Fruit fly (Drosophila melanogaster) whole organism, embryonic: ENCODE data around the gene Sgs5.

ENCODE experiments used
- Atf-2 ChIP-seq: fragments of 200-800 bp; sonication (Bioruptor generic); optimal IDR thresholded peaks from 2 replicates; lab custom pipeline; 2016; ENCODE audit warnings: missing biosample characterization, missing genetic modification characterization
- CG10959 ChIP-seq: fragments of 200-800 bp; sonication (Bioruptor generic); IDR thresholded peaks from 2 replicates; pipeline ENCODE4 v1.3.6; 2022; ENCODE audit warnings: missing biosample characterization, missing genetic modification characterization
- CG12219 ChIP-seq: fragments of 200-800 bp; sonication (Bioruptor generic); optimal IDR thresholded peaks from 3 replicates; lab custom pipeline; 2018; ENCODE audit warnings: missing biosample characterization, mild to moderate bottlenecking, missing genetic modification characterization
- CG13894 ChIP-seq: fragments of 200-800 bp; sonication (Bioruptor generic); optimal IDR thresholded peaks from 3 replicates; lab custom pipeline; 2018; ENCODE audit warnings: missing biosample characterization, mild to moderate bottlenecking, missing genetic modification characterization, moderate library complexity
- CG16815 ChIP-seq: fragments of 200-800 bp; sonication (Bioruptor generic); optimal IDR thresholded peaks from 3 replicates; lab custom pipeline; 2017; ENCODE audit warnings: missing biosample characterization, mild to moderate bottlenecking, missing genetic modification characterization
- CG1832 ChIP-seq: fragments of 200-800 bp; sonication (Bioruptor generic); optimal IDR thresholded peaks from 2 replicates; lab custom pipeline; 2017; ENCODE audit warnings: missing biosample characterization, mild to moderate bottlenecking, missing genetic modification characterization, inconsistent platforms
- CG2116 ChIP-seq: fragments of 200-800 bp; sonication (Bioruptor generic); optimal IDR thresholded peaks from 3 replicates; lab custom pipeline; 2018; ENCODE audit warnings: missing biosample characterization, mild to moderate bottlenecking, missing genetic modification characterization
- CG2120 ChIP-seq: fragments of 200-800 bp; sonication (Bioruptor generic); optimal IDR thresholded peaks from 3 replicates; lab custom pipeline; 2016; ENCODE audit warnings: missing biosample characterization, missing genetic modification characterization
- CG31224 ChIP-seq: fragments of 200-800 bp; sonication (Bioruptor generic); IDR thresholded peaks from 2 replicates; pipeline ENCODE4 v1.3.6; 2022; ENCODE audit warnings: missing biosample characterization, missing genetic modification characterization
- CG31365 ChIP-seq: fragments of 200-800 bp; sonication (Bioruptor generic); optimal IDR thresholded peaks from 2 replicates; lab custom pipeline; 2018; ENCODE audit warnings: missing biosample characterization, mild to moderate bottlenecking, missing genetic modification characterization
- CG32767 ChIP-seq: fragments of 200-800 bp; sonication (Bioruptor generic); IDR thresholded peaks from 2 replicates; pipeline ENCODE4 v1.3.6; 2022; ENCODE audit warnings: missing biosample characterization, missing genetic modification characterization
- CG4820 ChIP-seq: fragments of 200-800 bp; sonication (Bioruptor generic); optimal IDR thresholded peaks from 3 replicates; lab custom pipeline; 2016; ENCODE audit warnings: missing biosample characterization, missing genetic modification characterization
- CG7271 ChIP-seq: fragments of 200-800 bp; sonication (Bioruptor generic); optimal IDR thresholded peaks from 2 replicates; lab custom pipeline; 2018; ENCODE audit warnings: missing biosample characterization, mild to moderate bottlenecking, missing genetic modification characterization, moderate library complexity
- CG7963 ChIP-seq: fragments of 200-800 bp; sonication (Bioruptor generic); IDR thresholded peaks from 3 replicates; pipeline ENCODE4 v1.3.6; 2022; ENCODE audit warnings: missing biosample characterization, missing genetic modification characterization; ENCODE audit not compliant: partially characterized antibody
- CG8478 ChIP-seq: fragments of >200 bp; optimal IDR thresholded peaks from 2 replicates; lab custom pipeline; 2018
- H15 ChIP-seq: fragments of 200-800 bp; sonication (Bioruptor generic); IDR thresholded peaks from 3 replicates; pipeline ENCODE4 v1.3.6; 2022; ENCODE audit warnings: missing biosample characterization, missing genetic modification characterization
- Mad ChIP-seq: fragments of 200-800 bp; sonication (Bioruptor generic); optimal IDR thresholded peaks from 2 replicates; lab custom pipeline; 2016; ENCODE audit warnings: missing biosample characterization, missing genetic modification characterization
- Meics ChIP-seq: fragments of 200-800 bp; sonication (Bioruptor generic); optimal IDR thresholded peaks from 2 replicates; lab custom pipeline; 2017; ENCODE audit warnings: missing biosample characterization, mild to moderate bottlenecking, missing genetic modification characterization
- Myb ChIP-seq: fragments of 200-800 bp; sonication (Bioruptor generic); optimal IDR thresholded peaks from 2 replicates; lab custom pipeline; 2016; ENCODE audit warnings: missing biosample characterization, missing genetic modification characterization
- Oaz ChIP-seq: fragments of 200-800 bp; sonication (Bioruptor generic); IDR thresholded peaks from 2 replicates; pipeline ENCODE4 v1.3.6; 2022; ENCODE audit warnings: missing biosample characterization, missing genetic modification characterization
- Rx ChIP-seq: fragments of 200-800 bp; sonication (Bioruptor generic); IDR thresholded peaks from 2 replicates; pipeline ENCODE4 v1.3.6; 2022; ENCODE audit warnings: missing biosample characterization, missing genetic modification characterization
- TFAM ChIP-seq: fragments of 200-800 bp; sonication (Bioruptor generic); optimal IDR thresholded peaks from 2 replicates; lab custom pipeline; 2017; ENCODE audit warnings: missing biosample characterization, missing genetic modification characterization, inconsistent platforms
- Tbp ChIP-seq: fragments of >200 bp; optimal IDR thresholded peaks from 2 replicates; lab custom pipeline; 2018; ENCODE audit warnings: missing biosample characterization, missing genetic modification characterization
- YL-1 ChIP-seq: fragments of 200-800 bp; sonication (Bioruptor generic); optimal IDR thresholded peaks from 3 replicates; lab custom pipeline; 2017; ENCODE audit warnings: missing biosample characterization, mild to moderate bottlenecking, missing genetic modification characterization
- abd-A ChIP-seq: fragments of 200-800 bp; sonication (Bioruptor generic); optimal IDR thresholded peaks from 3 replicates; lab custom pipeline; 2019; ENCODE audit warnings: missing biosample characterization, mild to moderate bottlenecking, missing genetic modification characterization, moderate library complexity
- ap ChIP-seq: fragments of 200-800 bp; sonication (Bioruptor generic); IDR thresholded peaks from 2 replicates; pipeline ENCODE4 v1.3.6; 2022; ENCODE audit warnings: missing biosample characterization, missing genetic modification characterization
- chif ChIP-seq, 2 experiments: fragments of 200-800 bp; sonication (Bioruptor generic); optimal IDR thresholded peaks; 3 replicates each; lab custom pipeline; 2016; ENCODE audit warnings: missing biosample characterization in 2 of 2, missing genetic modification characterization in 2 of 2
- crc ChIP-seq: fragments of 200-800 bp; sonication (Bioruptor generic); optimal IDR thresholded peaks from 2 replicates; lab custom pipeline; 2016; ENCODE audit warnings: missing biosample characterization, missing genetic modification characterization
- disco-r ChIP-seq: fragments of 200-800 bp; sonication (Bioruptor generic); optimal IDR thresholded peaks from 2 replicates; lab custom pipeline; 2016; ENCODE audit warnings: missing biosample characterization, missing genetic modification characterization
- dpn ChIP-seq, 2 experiments: fragments of 200-800 bp; sonication (Bioruptor generic); optimal IDR thresholded peaks; 3 replicates each; lab custom pipeline; 2016; ENCODE audit warnings: missing biosample characterization in 2 of 2, missing genetic modification characterization in 2 of 2
- ems ChIP-seq: fragments of 200-800 bp; sonication (Bioruptor generic); optimal IDR thresholded peaks from 3 replicates; lab custom pipeline; 2016; ENCODE audit warnings: missing biosample characterization, missing genetic modification characterization
- exex ChIP-seq: fragments of 200-800 bp; sonication (Bioruptor generic); optimal IDR thresholded peaks from 4 replicates; lab custom pipeline; 2018; ENCODE audit warnings: missing biosample characterization, mild to moderate bottlenecking, missing genetic modification characterization, moderate library complexity
- gcm ChIP-seq: fragments of 200-800 bp; sonication (Bioruptor generic); optimal IDR thresholded peaks from 2 replicates; lab custom pipeline; 2019; ENCODE audit warnings: missing biosample characterization, mild to moderate bottlenecking, missing genetic modification characterization, moderate library complexity
- gt ChIP-seq: fragments of 200-800 bp; sonication (Bioruptor generic); IDR thresholded peaks from 2 replicates; pipeline ENCODE4 v1.3.6; 2022; ENCODE audit warnings: missing biosample characterization, missing genetic modification characterization
- hb ChIP-seq: fragments of 200-800 bp; sonication (Bioruptor generic); IDR thresholded peaks from 3 replicates; pipeline ENCODE4 v1.3.6; 2022; ENCODE audit warnings: missing biosample characterization, missing genetic modification characterization; ENCODE audit not compliant: partially characterized antibody
- hbn ChIP-seq: fragments of 200-800 bp; sonication (Bioruptor generic); IDR thresholded peaks from 2 replicates; pipeline ENCODE4 v1.3.6; 2022; ENCODE audit warnings: missing biosample characterization, missing genetic modification characterization; ENCODE audit not compliant: partially characterized antibody
- kay ChIP-seq: fragments of 200-800 bp; sonication (Bioruptor generic); optimal IDR thresholded peaks from 2 replicates; lab custom pipeline; 2016; ENCODE audit warnings: missing biosample characterization, missing genetic modification characterization
- kni ChIP-seq: fragments of 200-800 bp; sonication (Bioruptor generic); optimal IDR thresholded peaks from 3 replicates; lab custom pipeline; 2017; ENCODE audit warnings: mild to moderate bottlenecking, missing biosample characterization, missing genetic modification reagents, missing genetic modification characterization
- lbe ChIP-seq: fragments of 200-800 bp; sonication (Bioruptor generic); optimal IDR thresholded peaks from 2 replicates; lab custom pipeline; 2016; ENCODE audit warnings: missing biosample characterization, mild to moderate bottlenecking, missing genetic modification characterization
- lola ChIP-seq, 3 experiments: fragments of >200 bp in 2 of 3; fragments of 200-800 bp in 1 of 3; sonication (Bioruptor generic) in 1 of 3; optimal IDR thresholded peaks; 2 replicates each; lab custom pipeline; 2017 to 2019; ENCODE audit warnings: missing biosample characterization in 3 of 3, missing genetic modification characterization in 3 of 3, mild to moderate bottlenecking in 1 of 3, moderate library complexity in 1 of 3
- luna ChIP-seq: fragments of 200-800 bp; sonication (Bioruptor generic); optimal IDR thresholded peaks from 2 replicates; lab custom pipeline; 2016; ENCODE audit warnings: missing biosample characterization, missing genetic modification characterization
- odd ChIP-seq: fragments of 200-800 bp; sonication (Bioruptor generic); optimal IDR thresholded peaks from 2 replicates; lab custom pipeline; 2017; ENCODE audit warnings: missing biosample characterization, mild to moderate bottlenecking, missing genetic modification characterization
- otp ChIP-seq: fragments of 200-800 bp; sonication (Bioruptor generic); IDR thresholded peaks from 3 replicates; pipeline ENCODE4, ENCODE4 v1.3.6; 2022; ENCODE audit warnings: missing biosample characterization, missing genetic modification characterization
- pfk ChIP-seq: fragments of 200-800 bp; sonication (Bioruptor generic); optimal IDR thresholded peaks from 2 replicates; lab custom pipeline; 2018; ENCODE audit warnings: missing biosample characterization, mild to moderate bottlenecking, missing genetic modification characterization, moderate library complexity
- scrt ChIP-seq: fragments of 200-800 bp; sonication (Bioruptor generic); optimal IDR thresholded peaks from 2 replicates; lab custom pipeline; 2018; ENCODE audit warnings: missing biosample characterization, mild to moderate bottlenecking, missing genetic modification characterization, moderate library complexity
- tgo ChIP-seq: fragments of 200-800 bp; sonication (Bioruptor generic); IDR thresholded peaks from 3 replicates; pipeline ENCODE4 v1.3.6; 2022; ENCODE audit warnings: missing biosample characterization, missing genetic modification characterization
- yki ChIP-seq: fragments of >200 bp; optimal IDR thresholded peaks from 3 replicates; lab custom pipeline; 2018
- z ChIP-seq: fragments of 200-800 bp; sonication (Bioruptor generic); IDR thresholded peaks from 3 replicates; pipeline ENCODE4 v1.3.6; 2022; ENCODE audit warnings: missing biosample characterization, missing genetic modification characterization
- zf30C ChIP-seq: fragments of 200-800 bp; sonication (Bioruptor generic); optimal IDR thresholded peaks from 3 replicates; lab custom pipeline; 2018; ENCODE audit warnings: missing biosample characterization, mild to moderate bottlenecking, missing genetic modification characterization
- zfh1 ChIP-seq: fragments of 200-800 bp; sonication (Bioruptor generic); IDR thresholded peaks from 3 replicates; pipeline ENCODE4 v1.3.6; 2022; ENCODE audit warnings: missing biosample characterization, missing genetic modification characterization

Sgs5 gene

dm6 chr3R:17604198-17604879, 9.2 kb downstream of the Sgs5 start (continued):
- TF ChIP-seq otp (GFP tag; lab: Robert Waterston, UW) (0 out of 3 replicates have a peak, but pooled peaks have one; percentile 19), Mad (GFP tag; lab: Kevin White, UChicago) (peak; percentile 34), odd (GFP tag; lab: Kevin White, UChicago) (peak; percentile 83), Myb (no peak), TFAM (GFP tag; lab: Kevin White, UChicago) (peak; percentile 19), Rx (GFP tag; lab: Robert Waterston, UW) (peak; percentile 39; the same call in 1 of the 2 replicates), hbn (GFP tag; lab: Robert Waterston, UW) (no peak), Oaz (peak; percentile 33; the same call in 1 of the 2 replicates), yki (lab: Kevin White, UChicago) (no peak), crc (GFP tag; lab: Kevin White, UChicago) (no peak), z (GFP tag; lab: Robert Waterston, UW) (no peak), CG4820 (GFP tag; lab: Kevin White, UChicago) (peak; percentile 72), CG16815 (GFP tag; lab: Kevin White, UChicago) (peak; percentile 85), gt (GFP tag; lab: Robert Waterston, UW) (peak; percentile 68; the same call in 1 of the 2 replicates), gcm (GFP tag; lab: Kevin White, UChicago) (peak; percentile 72), luna (GFP tag; lab: Kevin White, UChicago) (no peak), dpn (GFP tag; optimal IDR thresholded peaks at IDR 0.05; lab: Kevin White, UChicago) (peak; percentile 37 to 61), CG31224 (GFP tag; lab: Robert Waterston, UW) (peak; percentile 98), CG13894 (peak; percentile 12), kay (peak; percentile 36), chif (GFP tag; optimal IDR thresholded peaks at IDR 0.05; lab: Kevin White, UChicago) (peak; percentile 12 to 56), CG10959 (GFP tag; lab: Robert Waterston, UW) (peak; percentile 64; the same call in 1 of the 2 replicates), pfk (GFP tag; lab: Kevin White, UChicago) (no peak), CG7271 (tag; lab: Kevin White, UChicago) (peak; percentile 69), CG1832 (GFP tag; lab: Kevin White, UChicago) (no peak), CG12219 (GFP tag; lab: Kevin White, UChicago) (peak; percentile 68), scrt (GFP tag; lab: Kevin White, UChicago) (peak; percentile 84), CG31365 (tag; lab: Kevin White, UChicago) (peak; percentile 22), tgo (GFP tag; lab: Robert Waterston, UW) (peak; percentile 62; the same call in 2 of the 3 replicates), ems (GFP tag; lab: Kevin White, UChicago) (peak; percentile 24), CG2116 (GFP tag; lab: Kevin White, UChicago) (peak; percentile 61), zfh1 (GFP tag; lab: Robert Waterston, UW) (peak; percentile 78), CG32767 (peak; percentile 56; the same call in 1 of the 2 replicates), lola (GFP tag; optimal IDR thresholded peaks at IDR 0.05; lab: Kevin White, UChicago) (peak in 1 of 3 experiments; percentile 93), H15 (GFP tag; lab: Robert Waterston, UW) (no peak), kni (GFP tag; lab: Kevin White, UChicago) (peak; percentile 95), CG7963 (no peak), Atf-2 (GFP tag; lab: Kevin White, UChicago) (peak; percentile 9), exex (tag; lab: Kevin White, UChicago) (peak; percentile 32), YL-1 (GFP tag; lab: Kevin White, UChicago) (peak; percentile 69), CG8478 (lab: Kevin White, UChicago) (peak; percentile 57), CG2120 (GFP tag; lab: Kevin White, UChicago) (peak; percentile 59), Meics (GFP tag; lab: Kevin White, UChicago) (peak; percentile 90), Tbp (GFP tag; lab: Kevin White, UChicago) (no peak), zf30C (GFP tag; lab: Kevin White, UChicago) (no peak), disco-r (GFP tag; lab: Kevin White, UChicago) (no peak), ap (GFP tag; lab: Robert Waterston, UW) (peak; percentile 46; the same call in 1 of the 2 replicates), abd-A (tag; lab: Kevin White, UChicago) (peak; percentile 66), lbe (no peak), hb (GFP tag; lab: Robert Waterston, UW) (no peak)
